Worm (Caenorhabditis elegans) whole organism, L3 larva: ENCODE results near the gene F15H10.12.

Experiments used
- R02D3.7 ChIP-seq: fragments of 150-350 bp; optimal IDR thresholded peaks from 2 replicates; lab custom pipeline; 2014; ENCODE audit warnings: missing biosample characterization, missing genetic modification characterization
- ZK546.5 ChIP-seq: sonication (generic microtip); optimal IDR thresholded peaks from 2 replicates; lab custom pipeline; 2017; ENCODE audit warnings: missing biosample characterization, missing genetic modification characterization
- aly-2 ChIP-seq: fragments of 150-350 bp; optimal IDR thresholded peaks from 2 replicates; lab custom pipeline; 2014; ENCODE audit warnings: missing biosample characterization, missing genetic modification characterization
- ama-1 ChIP-seq: fragments of 150-350 bp; optimal IDR thresholded peaks from 2 replicates; lab custom pipeline; 2018
- ceh-16 ChIP-seq: sonication (generic microtip); optimal IDR thresholded peaks from 2 replicates; lab custom pipeline; 2017; ENCODE audit warnings: missing biosample characterization, missing genetic modification characterization
- ceh-28 ChIP-seq: fragments of 150-350 bp; optimal IDR thresholded peaks from 2 replicates; lab custom pipeline; 2014; ENCODE audit warnings: missing biosample characterization, missing genetic modification reagents, missing genetic modification characterization
- ceh-82 ChIP-seq: fragments of 150-350 bp; optimal IDR thresholded peaks from 2 replicates; lab custom pipeline; 2014; ENCODE audit warnings: missing biosample characterization, missing genetic modification characterization
- ceh-9 ChIP-seq: sonication (generic microtip); optimal IDR thresholded peaks from 2 replicates; lab custom pipeline; 2018; ENCODE audit warnings: missing biosample characterization, missing genetic modification characterization
- daf-12 ChIP-seq: fragments of 150-350 bp; optimal IDR thresholded peaks from 2 replicates; lab custom pipeline; 2014; ENCODE audit warnings: missing biosample characterization, missing genetic modification reagents, missing genetic modification characterization
- egl-5 ChIP-seq: fragments of 150-350 bp; optimal IDR thresholded peaks from 2 replicates; lab custom pipeline; 2017; ENCODE audit warnings: missing biosample characterization, missing genetic modification reagents, missing genetic modification characterization, inconsistent platforms
- elt-1 ChIP-seq: fragments of 150-350 bp; optimal IDR thresholded peaks from 2 replicates; lab custom pipeline; 2014; ENCODE audit warnings: missing biosample characterization, missing genetic modification characterization
- elt-2 ChIP-seq: sonication (generic microtip); optimal IDR thresholded peaks from 2 replicates; lab custom pipeline; 2016; ENCODE audit warnings: missing genetic modification reagents, mild to moderate bottlenecking, missing genetic modification characterization, missing compliant biosample characterization
- elt-3 ChIP-seq, 3 experiments: fragments of 150-350 bp in 1 of 3; sonication (generic microtip) in 2 of 3; optimal IDR thresholded peaks; 2 replicates in 2 of 3; 4 replicates in 1 of 3; lab custom pipeline; 2014 to 2017; ENCODE audit warnings: missing biosample characterization in 3 of 3, missing genetic modification characterization in 3 of 3
- fkh-2 ChIP-seq: fragments of 150-350 bp; optimal IDR thresholded peaks from 2 replicates; lab custom pipeline; 2014; ENCODE audit warnings: missing biosample characterization, missing genetic modification reagents, missing genetic modification characterization
- fos-1 ChIP-seq: fragments of 150-350 bp; optimal IDR thresholded peaks from 2 replicates; lab custom pipeline; 2014; ENCODE audit warnings: missing biosample characterization, missing genetic modification characterization
- hmg-11 ChIP-seq: sonication (generic microtip); optimal IDR thresholded peaks from 2 replicates; lab custom pipeline; 2016; ENCODE audit warnings: missing genetic modification characterization, missing compliant biosample characterization
- jun-1 ChIP-seq: fragments of 150-350 bp; optimal IDR thresholded peaks from 2 replicates; lab custom pipeline; 2014; ENCODE audit warnings: missing biosample characterization, missing genetic modification reagents, missing genetic modification characterization
- lin-15B ChIP-seq: fragments of 150-350 bp; optimal IDR thresholded peaks from 2 replicates; lab custom pipeline; 2014; ENCODE audit warnings: missing biosample characterization, missing genetic modification characterization
- lin-39 ChIP-seq: fragments of 150-350 bp; optimal IDR thresholded peaks from 2 replicates; lab custom pipeline; 2018; ENCODE audit warnings: missing biosample characterization, missing genetic modification reagents, missing genetic modification characterization
- nhr-11 ChIP-seq: fragments of 150-350 bp; optimal IDR thresholded peaks from 2 replicates; lab custom pipeline; 2014; ENCODE audit warnings: missing biosample characterization, missing genetic modification characterization
- nhr-12 ChIP-seq: fragments of 150-350 bp; optimal IDR thresholded peaks from 2 replicates; lab custom pipeline; 2014; ENCODE audit warnings: missing biosample characterization, missing genetic modification characterization
- nhr-23 ChIP-seq: fragments of 150-350 bp; optimal IDR thresholded peaks from 2 replicates; lab custom pipeline; 2014; ENCODE audit warnings: missing biosample characterization, missing genetic modification reagents, missing genetic modification characterization
- nhr-237 ChIP-seq: fragments of 150-350 bp; optimal IDR thresholded peaks from 2 replicates; lab custom pipeline; 2014; ENCODE audit warnings: missing biosample characterization, missing genetic modification characterization
- nhr-25 ChIP-seq: sonication (generic microtip); optimal IDR thresholded peaks from 2 replicates; lab custom pipeline; 2017; ENCODE audit warnings: missing biosample characterization, missing genetic modification characterization
- nhr-43 ChIP-seq: sonication (generic microtip); optimal IDR thresholded peaks from 2 replicates; lab custom pipeline; 2016; ENCODE audit warnings: mild to moderate bottlenecking, missing genetic modification characterization, missing compliant biosample characterization; ENCODE audit not compliant: poor library complexity, severe bottlenecking
- nhr-67 ChIP-seq: fragments of 150-350 bp; optimal IDR thresholded peaks from 2 replicates; lab custom pipeline; 2014; ENCODE audit warnings: missing biosample characterization, missing genetic modification characterization
- nhr-76 ChIP-seq: fragments of 150-350 bp; sonication (generic microtip); optimal IDR thresholded peaks from 5 replicates; lab custom pipeline; 2014; ENCODE audit warnings: missing biosample characterization, missing genetic modification characterization
- nhr-77 ChIP-seq: fragments of 150-350 bp; optimal IDR thresholded peaks from 2 replicates; lab custom pipeline; 2014; ENCODE audit warnings: missing biosample characterization, missing genetic modification characterization
- pha-4 ChIP-seq: fragments of 150-350 bp; optimal IDR thresholded peaks from 2 replicates; lab custom pipeline; 2014; ENCODE audit warnings: missing biosample characterization, missing genetic modification reagents, missing genetic modification characterization
- sea-2 ChIP-seq: fragments of 150-350 bp; sonication (generic microtip); optimal IDR thresholded peaks from 4 replicates; lab custom pipeline; 2014; ENCODE audit warnings: missing biosample characterization, missing genetic modification reagents, missing genetic modification characterization
- skn-1 ChIP-seq: fragments of 150-350 bp; optimal IDR thresholded peaks from 2 replicates; lab custom pipeline; 2014; ENCODE audit warnings: missing biosample characterization, missing genetic modification characterization
- snpc-4 ChIP-seq: fragments of 150-350 bp; optimal IDR thresholded peaks from 2 replicates; lab custom pipeline; 2014; ENCODE audit warnings: missing biosample characterization, missing genetic modification characterization
- unc-39 ChIP-seq: sonication (generic microtip); optimal IDR thresholded peaks from 4 replicates; lab custom pipeline; 2017; ENCODE audit warnings: missing biosample characterization, missing genetic modification characterization
- zag-1 ChIP-seq: fragments of 150-350 bp; optimal IDR thresholded peaks from 2 replicates; lab custom pipeline; 2014; ENCODE audit warnings: missing biosample characterization, missing genetic modification characterization
- ztf-11 ChIP-seq: fragments of 150-350 bp; optimal IDR thresholded peaks from 2 replicates; lab custom pipeline; 2014; ENCODE audit warnings: missing biosample characterization, missing genetic modification characterization

Gene F15H10.12

ce11 chrV:10426253-10426652 is 16.4 kb upstream of the F15H10.12 start, which contains the start of gene apc-10:
apc-10 (minus strand) TSS chrV:10426353.
- no peak for TF ChIP-seq zag-1 (tag; lab: Kevin White, UChicago)
- TF ChIP-seq ceh-9 (tag; lab: Kevin White, UChicago), result no peak
- no peak for TF ChIP-seq nhr-25
- no peak for TF ChIP-seq pha-4 (tag; lab: Kevin White, UChicago)
- no peak for TF ChIP-seq ZK546.5
- no peak for TF ChIP-seq snpc-4 (tag; lab: Kevin White, UChicago)
- TF ChIP-seq elt-2 (tag; lab: Kevin White, UChicago), result no peak
- no peak for TF ChIP-seq ceh-28 (tag; lab: Kevin White, UChicago)
- no peak for TF ChIP-seq skn-1
- TF ChIP-seq nhr-67 (tag; lab: Kevin White, UChicago), result no peak
- no peak for TF ChIP-seq fos-1
- no peak for TF ChIP-seq hmg-11 (tag; lab: Kevin White, UChicago)
- no peak for TF ChIP-seq ceh-82 (tag; lab: Kevin White, UChicago)
- no peak for TF ChIP-seq nhr-77 (tag; lab: Kevin White, UChicago)
- no peak for TF ChIP-seq ztf-11 (tag; lab: Kevin White, UChicago)
- no peak for TF ChIP-seq lin-39 (tag; lab: Kevin White, UChicago)
- TF ChIP-seq daf-12 (tag; lab: Kevin White, UChicago), result no peak
- no peak for TF ChIP-seq unc-39 (tag; lab: Kevin White, UChicago)
- no peak for TF ChIP-seq aly-2 (tag; lab: Kevin White, UChicago)

- TF ChIP-seq lin-15B (tag; lab: Kevin White, UChicago) (no peak), egl-5 (no peak), nhr-43 (no peak), ceh-28 (tag; lab: Kevin White, UChicago) (no peak)
Observed at ce11 chrV:10425098-10425497, 15.2 kb upstream of the F15H10.12 start, which contains the start of gene col-12. col-12 (minus strand) TSS chrV:10425198.

- TF ChIP-seq nhr-237 (tag; lab: Kevin White, UChicago), result no peak
- no peak for TF ChIP-seq ceh-28 (tag; lab: Kevin White, UChicago)
- TF ChIP-seq ama-1 (lab: Kevin White, UChicago), result no peak
- TF ChIP-seq elt-3 (tag; optimal IDR thresholded peaks at IDR 0.05; lab: Kevin White, UChicago), result no peak
- no peak for TF ChIP-seq ceh-9 (tag; lab: Kevin White, UChicago)
- no peak for TF ChIP-seq nhr-23 (tag; lab: Kevin White, UChicago)
- peak; percentile 61 for TF ChIP-seq nhr-25
- TF ChIP-seq jun-1 (tag; lab: Kevin White, UChicago), result no peak
Observed at ce11 chrV:10423511-10423910, 13.6 kb upstream of the F15H10.12 start.

ce11 chrV:10421802-10422201 is 11.9 kb upstream of the F15H10.12 start, which contains the start of gene col-13:
col-13 (minus strand) TSS chrV:10421902.
- TF ChIP-seq fos-1 (no peak), elt-1 (tag; lab: Kevin White, UChicago) (no peak), nhr-77 (tag; lab: Kevin White, UChicago) (no peak), nhr-11 (tag; lab: Kevin White, UChicago) (no peak), ztf-11 (tag; lab: Kevin White, UChicago) (no peak), lin-39 (tag; lab: Kevin White, UChicago) (no peak), nhr-67 (tag; lab: Kevin White, UChicago) (no peak), R02D3.7 (no peak), nhr-76 (tag; lab: Kevin White, UChicago) (no peak), unc-39 (tag; lab: Kevin White, UChicago) (no peak), daf-12 (tag; lab: Kevin White, UChicago) (no peak), lin-15B (tag; lab: Kevin White, UChicago) (no peak), ceh-82 (tag; lab: Kevin White, UChicago) (no peak), snpc-4 (tag; lab: Kevin White, UChicago) (no peak), fkh-2 (tag; lab: Kevin White, UChicago) (no peak), ceh-28 (tag; lab: Kevin White, UChicago) (no peak), nhr-43 (no peak), sea-2 (GFP tag; lab: Kevin White, UChicago) (no peak), elt-3 (tag; optimal IDR thresholded peaks at IDR 0.05; lab: Kevin White, UChicago) (no peak), nhr-23 (tag; lab: Kevin White, UChicago) (no peak)

- no peak for TF ChIP-seq aly-2 (tag; lab: Kevin White, UChicago)
- TF ChIP-seq jun-1 (tag; lab: Kevin White, UChicago), result no peak
- no peak for TF ChIP-seq daf-12 (tag; lab: Kevin White, UChicago)
- TF ChIP-seq nhr-12 (tag; lab: Kevin White, UChicago), result no peak
- no peak for TF ChIP-seq nhr-23 (tag; lab: Kevin White, UChicago)
- TF ChIP-seq hmg-11 (tag; lab: Kevin White, UChicago), result no peak
- TF ChIP-seq ceh-16 (tag; lab: Kevin White, UChicago), result no peak
- TF ChIP-seq egl-5, result no peak
- no peak for TF ChIP-seq elt-1 (tag; lab: Kevin White, UChicago)
- no peak for TF ChIP-seq R02D3.7
- no peak for TF ChIP-seq pha-4 (tag; lab: Kevin White, UChicago)
- TF ChIP-seq ZK546.5, result no peak
- TF ChIP-seq, all 47 proteins: peak for 0
Observed at ce11 chrV:10418961-10419360, 9.1 kb upstream of the F15H10.12 start, which contains the start of gene F15H10.5. F15H10.5 (minus strand) TSS chrV:10419061.
